Fruit fly (Drosophila melanogaster) S2 (cell line): ENCODE measurements around the gene aly.

Experiments
- CG8478 ChIP-seq: fragments of >200 bp; optimal IDR thresholded peaks from 2 replicates; lab custom pipeline; 2018
- CTCF ChIP-seq, 2 experiments: fragments of >200 bp; optimal IDR thresholded peaks; 2 replicates each; lab custom pipeline; 2018

DNA sequence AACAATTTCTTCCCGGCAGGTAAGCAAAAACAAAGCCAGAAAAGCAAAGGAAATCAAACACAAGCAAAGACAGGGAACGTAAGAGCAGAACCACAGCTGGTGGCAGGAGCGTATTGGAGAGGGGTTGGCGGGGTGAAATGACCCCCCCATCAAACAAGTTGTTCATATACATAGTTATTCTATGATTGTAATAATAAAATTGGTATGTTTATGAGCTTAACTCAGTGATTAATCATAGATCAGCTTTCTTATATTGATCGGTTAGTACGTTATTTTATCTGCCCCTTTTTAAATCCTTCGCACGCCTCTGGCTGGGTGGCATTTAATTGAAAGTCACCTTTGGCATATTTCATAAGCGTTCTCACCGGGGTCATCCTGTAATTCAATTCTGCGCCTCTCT, 47.1 kb upstream of the aly start:
- TF ChIP-seq CG8478 (lab: Kevin White, UChicago): no peak
- TF ChIP-seq CTCF (optimal IDR thresholded peaks at IDR 0.05; lab: Kevin White, UChicago): no peak
